Fruit fly (Drosophila melanogaster): ENCODE measurements around the gene CG17991.

DNA sequence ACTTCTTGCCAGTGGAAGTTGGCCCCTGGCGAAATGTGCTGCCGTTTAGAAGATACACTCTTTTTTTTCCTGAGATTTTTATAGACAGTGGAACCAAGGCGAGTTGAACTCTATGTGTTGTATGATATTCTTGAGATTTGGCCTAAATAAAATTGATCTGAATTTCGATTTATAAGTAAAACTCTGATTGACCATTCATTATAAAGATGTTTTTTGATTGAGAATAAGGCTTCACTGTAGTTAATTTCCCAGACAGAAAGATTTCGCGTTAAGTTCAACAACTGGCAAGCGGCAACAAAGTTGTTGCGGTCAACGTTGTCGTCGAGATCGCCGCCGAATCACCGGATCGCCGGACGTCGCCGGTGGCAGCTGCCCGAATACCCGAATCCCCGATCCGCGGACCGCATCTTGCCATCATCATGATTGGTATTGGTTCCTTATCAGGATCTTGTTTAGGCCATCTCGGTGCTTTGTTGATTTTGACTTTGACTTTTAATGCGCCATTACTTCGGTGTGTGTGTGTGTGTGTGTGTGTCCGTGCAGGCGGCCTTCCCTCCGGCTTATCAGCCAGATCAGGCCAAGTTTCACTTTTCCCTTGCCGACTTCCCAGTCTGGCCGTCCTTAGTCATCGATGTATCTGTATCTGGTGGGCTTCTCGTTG lies 18.9 kb upstream of the CG17991 start:
- TF ChIP-seq Gug (GFP tag; IDR thresholded peaks at IDR 0.05) (no peak), CG7368 (GFP tag; optimal IDR thresholded peaks at IDR 0.05) (peak; percentile 30), CG32006 (GFP tag; optimal IDR thresholded peaks at IDR 0.05) (peak; percentile 7), Lpt (GFP tag; optimal IDR thresholded peaks at IDR 0.05) (no peak), fd59A (GFP tag; optimal IDR thresholded peaks at IDR 0.05) (peak; percentile 47), CG16779 (tag; optimal IDR thresholded peaks at IDR 0.05) (no peak), CG6792 (GFP tag; optimal IDR thresholded peaks at IDR 0.05) (peak; percentile 52), ss (GFP tag; optimal IDR thresholded peaks at IDR 0.05) (peak in 1 of 2 experiments; percentile 37), salr (GFP tag; optimal IDR thresholded peaks at IDR 0.05) (no peak), dsx (GFP tag; optimal IDR thresholded peaks at IDR 0.05; ENCODE audit: poor library complexity, severe bottlenecking) (peak; percentile 98), acj6 (GFP tag; optimal IDR thresholded peaks at IDR 0.05) (peak; percentile 11), OdsH (GFP tag; optimal IDR thresholded peaks at IDR 0.05) (peak; percentile 16), CG3032 (tag; optimal IDR thresholded peaks at IDR 0.05) (peak; percentile 66), CG6854 (GFP tag; optimal IDR thresholded peaks at IDR 0.05) (no peak)
